Fruit fly (Drosophila melanogaster): ENCODE measurements around the gene Ski6.

Gene Ski6

dm6 chr2L:13251167-13251566 lies 28.9 kb upstream of the Ski6 start:
- TF ChIP-seq Crg-1 (GFP tag; optimal IDR thresholded peaks at IDR 0.05) (no peak), CG7045 (GFP tag; optimal IDR thresholded peaks at IDR 0.05) (no peak), bab1 (GFP tag; optimal IDR thresholded peaks at IDR 0.05) (no peak), kay (GFP tag; ENCODE audit: borderline replicate concordance) (no peak), Hr96 (GFP tag; optimal IDR thresholded peaks at IDR 0.05) (no peak), Mnt (GFP tag; optimal IDR thresholded peaks at IDR 0.05) (no peak), CG11617 (GFP tag; optimal IDR thresholded peaks at IDR 0.05) (no peak), cnc (optimal IDR thresholded peaks at IDR 0.05) (no peak), Clk (GFP tag; optimal IDR thresholded peaks at IDR 0.05) (no peak)

- no peak for TF ChIP-seq CG1620 (GFP tag; optimal IDR thresholded peaks at IDR 0.05)
- peak; percentile 24 for TF ChIP-seq kay (GFP tag; ENCODE audit: borderline replicate concordance)
Measured at dm6 chr2L:13245855-13246645, 23.8 kb upstream of the Ski6 start, which contains the start of gene CG16820. CG16820 (plus strand) TSS chr2L:13246232.

- TF ChIP-seq CG5204 (GFP tag; optimal IDR thresholded peaks at IDR 0.05) (no peak), cic (GFP tag; optimal IDR thresholded peaks at IDR 0.05) (no peak)
Measured at dm6 chr2L:13244759-13245308, 22.6 kb upstream of the Ski6 start.

- no peak for TF ChIP-seq CG11617 (GFP tag; optimal IDR thresholded peaks at IDR 0.05)
- no peak for TF ChIP-seq Clk (GFP tag; optimal IDR thresholded peaks at IDR 0.05)
- peak; percentile 45 for TF ChIP-seq kay (GFP tag; ENCODE audit: borderline replicate concordance)
Measured at dm6 chr2L:13239689-13240088, 17.5 kb upstream of the Ski6 start, which contains the start of gene Jhbp13. Jhbp13 (plus strand) TSS chr2L:13239989.

- TF ChIP-seq Crg-1 (GFP tag; optimal IDR thresholded peaks at IDR 0.05) = no peak
- TF ChIP-seq tj (GFP tag; optimal IDR thresholded peaks at IDR 0.05) = no peak
- TF ChIP-seq CG14711 (tag; optimal IDR thresholded peaks at IDR 0.05) = no peak
- no peak for TF ChIP-seq CG1620 (GFP tag; optimal IDR thresholded peaks at IDR 0.05)
- TF ChIP-seq ovo (GFP tag; optimal IDR thresholded peaks at IDR 0.05) = no peak
- no peak for TF ChIP-seq kay (GFP tag; ENCODE audit: borderline replicate concordance)
- TF ChIP-seq CG5204 (GFP tag; optimal IDR thresholded peaks at IDR 0.05) = no peak
- no peak for TF ChIP-seq pad (GFP tag; optimal IDR thresholded peaks at IDR 0.05)
- no peak for TF ChIP-seq toe (GFP tag; optimal IDR thresholded peaks at IDR 0.05)
- TF ChIP-seq CG11617 (GFP tag; optimal IDR thresholded peaks at IDR 0.05) = no peak
- no peak for TF ChIP-seq Mnt (GFP tag; optimal IDR thresholded peaks at IDR 0.05)
- no peak for TF ChIP-seq bab1 (GFP tag; optimal IDR thresholded peaks at IDR 0.05)
- no peak for TF ChIP-seq CG7045 (GFP tag; optimal IDR thresholded peaks at IDR 0.05)
- TF ChIP-seq cic (GFP tag; optimal IDR thresholded peaks at IDR 0.05) = no peak
- no peak for TF ChIP-seq CG33017 (tag; optimal IDR thresholded peaks at IDR 0.05)
- no peak for TF ChIP-seq cnc (optimal IDR thresholded peaks at IDR 0.05)
- no peak for TF ChIP-seq Clk (GFP tag; optimal IDR thresholded peaks at IDR 0.05)
- no peak for TF ChIP-seq CG12768 (GFP tag; optimal IDR thresholded peaks at IDR 0.05)
- no peak for TF ChIP-seq CG7101 (tag; optimal IDR thresholded peaks at IDR 0.05)
- no peak for TF ChIP-seq Hr96 (GFP tag; optimal IDR thresholded peaks at IDR 0.05)
Measured at dm6 chr2L:13236194-13236593, 14.0 kb upstream of the Ski6 start, which contains the start of gene Jhbp14. Jhbp14 (plus strand) TSS chr2L:13236494.

dm6 chr2L:13234610-13235489 lies 12.6 kb upstream of the Ski6 start, which contains the start of gene Mabi:
Mabi (minus strand) TSS chr2L:13234660.
- no peak for TF ChIP-seq pad (GFP tag; optimal IDR thresholded peaks at IDR 0.05)
- no peak for TF ChIP-seq CG5204 (GFP tag; optimal IDR thresholded peaks at IDR 0.05)
- TF ChIP-seq CG33017 (tag; optimal IDR thresholded peaks at IDR 0.05) = no peak
- no peak for TF ChIP-seq toe (GFP tag; optimal IDR thresholded peaks at IDR 0.05)
- no peak for TF ChIP-seq CG1620 (GFP tag; optimal IDR thresholded peaks at IDR 0.05)
- no peak for TF ChIP-seq Hr96 (GFP tag; optimal IDR thresholded peaks at IDR 0.05)
- TF ChIP-seq CG11617 (GFP tag; optimal IDR thresholded peaks at IDR 0.05) = no peak
- no peak for TF ChIP-seq Clk (GFP tag; optimal IDR thresholded peaks at IDR 0.05)
- no peak for TF ChIP-seq CG7045 (GFP tag; optimal IDR thresholded peaks at IDR 0.05)
- no peak for TF ChIP-seq cnc (optimal IDR thresholded peaks at IDR 0.05)
- TF ChIP-seq kay (GFP tag; ENCODE audit: borderline replicate concordance) = no peak
- no peak for TF ChIP-seq bab1 (GFP tag; optimal IDR thresholded peaks at IDR 0.05)
- TF ChIP-seq tj (GFP tag; optimal IDR thresholded peaks at IDR 0.05) = no peak
- TF ChIP-seq Mnt (GFP tag; optimal IDR thresholded peaks at IDR 0.05) = no peak

Data from whole organism, adult.